Worm (Caenorhabditis elegans) whole organism, L2 larva: ENCODE data around the gene C52E4.12.

Experiments
- C34F6.9 ChIP-seq: fragments of 150-350 bp; optimal IDR thresholded peaks from 2 replicates; lab custom pipeline; 2014; ENCODE audit warnings: missing biosample characterization, missing genetic modification characterization
- F13H6.1 ChIP-seq: sonication (generic microtip); optimal IDR thresholded peaks from 2 replicates; lab custom pipeline; 2016; ENCODE audit warnings: missing genetic modification characterization, missing compliant biosample characterization
- R02D3.7 ChIP-seq: fragments of 150-350 bp; optimal IDR thresholded peaks from 2 replicates; lab custom pipeline; 2014; ENCODE audit warnings: missing biosample characterization, missing genetic modification characterization
- Y55F3AM.14 ChIP-seq: fragments of 200-800 bp; sonication (Bioruptor generic); optimal IDR thresholded peaks from 2 replicates; lab custom pipeline; 2018; ENCODE audit warnings: mild to moderate bottlenecking, missing genetic modification characterization, missing compliant biosample characterization
- ZK546.5 ChIP-seq: sonication (generic microtip); optimal IDR thresholded peaks from 2 replicates; lab custom pipeline; 2017; ENCODE audit warnings: missing biosample characterization, missing genetic modification characterization
- alr-1 ChIP-seq: fragments of 150-350 bp; optimal IDR thresholded peaks from 2 replicates; lab custom pipeline; 2014; ENCODE audit warnings: missing biosample characterization, missing genetic modification characterization
- aly-2 ChIP-seq: fragments of 150-350 bp; optimal IDR thresholded peaks from 2 replicates; lab custom pipeline; 2014; ENCODE audit warnings: missing biosample characterization, missing genetic modification characterization
- ama-1 ChIP-seq: fragments of 150-350 bp; optimal IDR thresholded peaks from 2 replicates; lab custom pipeline; 2018; ENCODE audit warnings: inconsistent platforms
- blmp-1 ChIP-seq: sonication (generic microtip); optimal IDR thresholded peaks from 2 replicates; lab custom pipeline; 2017; ENCODE audit warnings: missing genetic modification characterization, mild to moderate bottlenecking, missing compliant biosample characterization, antibody characterized with exemption, moderate library complexity; ENCODE audit not compliant: insufficient read depth
- ceh-16 ChIP-seq: fragments of 150-350 bp; optimal IDR thresholded peaks from 2 replicates; lab custom pipeline; 2014; ENCODE audit warnings: missing biosample characterization, missing genetic modification characterization
- crh-2 ChIP-seq: sonication (generic microtip); optimal IDR thresholded peaks from 2 replicates; lab custom pipeline; 2017; ENCODE audit warnings: missing biosample characterization, missing genetic modification characterization
- dmd-4 ChIP-seq: sonication (generic microtip); optimal IDR thresholded peaks from 2 replicates; lab custom pipeline; 2017; ENCODE audit warnings: missing biosample characterization, missing genetic modification characterization
- egl-27 ChIP-seq: sonication (generic microtip); optimal IDR thresholded peaks from 3 replicates; lab custom pipeline; 2017; ENCODE audit warnings: missing biosample characterization, missing genetic modification reagents, missing genetic modification characterization
- elt-1 ChIP-seq: fragments of 150-350 bp; optimal IDR thresholded peaks from 2 replicates; lab custom pipeline; 2014; ENCODE audit warnings: missing biosample characterization, missing genetic modification characterization
- elt-3 ChIP-seq: sonication (generic microtip); optimal IDR thresholded peaks from 2 replicates; lab custom pipeline; 2017; ENCODE audit warnings: missing biosample characterization, missing genetic modification characterization
- fos-1 ChIP-seq: fragments of 150-350 bp; optimal IDR thresholded peaks from 2 replicates; lab custom pipeline; 2014; ENCODE audit warnings: missing biosample characterization, missing genetic modification characterization
- gmeb-1 ChIP-seq: fragments of 150-350 bp; optimal IDR thresholded peaks from 2 replicates; lab custom pipeline; 2014; ENCODE audit warnings: missing biosample characterization, missing genetic modification characterization
- lin-11 ChIP-seq: fragments of 150-350 bp; sonication (generic microtip); optimal IDR thresholded peaks from 2 replicates; lab custom pipeline; 2014; ENCODE audit warnings: missing biosample characterization, missing genetic modification characterization, inconsistent platforms, mixed read lengths
- lin-39 ChIP-seq: fragments of 150-350 bp; optimal IDR thresholded peaks from 2 replicates; lab custom pipeline; 2014; ENCODE audit warnings: missing biosample characterization, missing genetic modification reagents, missing genetic modification characterization
- lsy-2 ChIP-seq, 2 experiments: fragments of 150-350 bp in 1 of 2; sonication (generic microtip) in 1 of 2; optimal IDR thresholded peaks; 2 replicates each; lab custom pipeline; 2014 to 2017; ENCODE audit warnings: missing biosample characterization in 2 of 2, missing genetic modification characterization in 2 of 2
- mab-5 ChIP-seq: fragments of 150-350 bp; optimal IDR thresholded peaks from 2 replicates; lab custom pipeline; 2014; ENCODE audit warnings: missing biosample characterization, missing genetic modification characterization
- mbf-1 ChIP-seq: sonication (generic microtip); optimal IDR thresholded peaks from 2 replicates; lab custom pipeline; 2017; ENCODE audit warnings: missing biosample characterization, missing genetic modification characterization
- mdl-1 ChIP-seq, 2 experiments: fragments of 150-350 bp in 1 of 2; sonication (generic microtip) in 1 of 2; optimal IDR thresholded peaks; 2 replicates each; lab custom pipeline; 2017; ENCODE audit warnings: missing biosample characterization in 2 of 2, missing genetic modification characterization in 2 of 2
- nhr-10 ChIP-seq: sonication (generic microtip); optimal IDR thresholded peaks from 2 replicates; lab custom pipeline; 2017; ENCODE audit warnings: missing biosample characterization, missing genetic modification characterization
- nhr-11 ChIP-seq: fragments of 150-350 bp; optimal IDR thresholded peaks from 2 replicates; lab custom pipeline; 2014; ENCODE audit warnings: missing biosample characterization, missing genetic modification characterization
- nhr-12 ChIP-seq: fragments of 150-350 bp; optimal IDR thresholded peaks from 2 replicates; lab custom pipeline; 2014; ENCODE audit warnings: missing biosample characterization, missing genetic modification characterization
- nhr-129 ChIP-seq: fragments of 150-350 bp; optimal IDR thresholded peaks from 2 replicates; lab custom pipeline; 2014; ENCODE audit warnings: missing biosample characterization, missing genetic modification characterization
- nhr-23 ChIP-seq: fragments of 150-350 bp; optimal IDR thresholded peaks from 2 replicates; lab custom pipeline; 2014; ENCODE audit warnings: missing biosample characterization, missing genetic modification reagents, missing genetic modification characterization
- nhr-237 ChIP-seq: fragments of 150-350 bp; optimal IDR thresholded peaks from 2 replicates; lab custom pipeline; 2014; ENCODE audit warnings: missing biosample characterization, missing genetic modification characterization
- nhr-25 ChIP-seq: fragments of 150-350 bp; sonication (generic microtip); optimal IDR thresholded peaks from 3 replicates; lab custom pipeline; 2014; ENCODE audit warnings: missing biosample characterization, missing genetic modification characterization
- nhr-77 ChIP-seq: fragments of 150-350 bp; optimal IDR thresholded peaks from 2 replicates; lab custom pipeline; 2014; ENCODE audit warnings: missing biosample characterization, missing genetic modification characterization
- sem-4 ChIP-seq: fragments of 150-350 bp; optimal IDR thresholded peaks from 2 replicates; lab custom pipeline; 2014; ENCODE audit warnings: missing biosample characterization, missing genetic modification reagents, missing genetic modification characterization
- skn-1 ChIP-seq: sonication (generic microtip); optimal IDR thresholded peaks from 2 replicates; lab custom pipeline; 2017; ENCODE audit warnings: missing biosample characterization, missing genetic modification characterization
- sma-3 ChIP-seq: sonication (generic microtip); optimal IDR thresholded peaks from 2 replicates; lab custom pipeline; 2016; ENCODE audit warnings: missing genetic modification reagents, missing genetic modification characterization, missing compliant biosample characterization
- sma-9 ChIP-seq, 2 experiments: fragments of 150-350 bp in 1 of 2; sonication (generic microtip) in 1 of 2; optimal IDR thresholded peaks; 2 replicates each; lab custom pipeline; 2014 to 2016; ENCODE audit warnings: missing genetic modification characterization in 2 of 2, mild to moderate bottlenecking in 1 of 2, missing biosample characterization in 1 of 2, missing compliant biosample characterization in 1 of 2, missing genetic modification reagents in 1 of 2, moderate library complexity in 1 of 2
- snpc-4 ChIP-seq: fragments of 150-350 bp; optimal IDR thresholded peaks from 2 replicates; lab custom pipeline; 2014; ENCODE audit warnings: missing biosample characterization, missing genetic modification characterization
- unc-39 ChIP-seq: fragments of 150-350 bp; optimal IDR thresholded peaks from 2 replicates; lab custom pipeline; 2014; ENCODE audit warnings: missing biosample characterization, missing genetic modification characterization
- unc-55 ChIP-seq: fragments of 150-350 bp; sonication (generic microtip); optimal IDR thresholded peaks from 3 replicates; lab custom pipeline; 2014; ENCODE audit warnings: missing biosample characterization, missing genetic modification reagents, missing genetic modification characterization
- unc-62 ChIP-seq: fragments of 150-350 bp; optimal IDR thresholded peaks from 2 replicates; lab custom pipeline; 2014; ENCODE audit warnings: missing biosample characterization, missing genetic modification reagents, missing genetic modification characterization
- zag-1 ChIP-seq: fragments of 150-350 bp; optimal IDR thresholded peaks from 2 replicates; lab custom pipeline; 2014; ENCODE audit warnings: missing biosample characterization, missing genetic modification characterization
- ztf-1 ChIP-seq: fragments of 200-800 bp; sonication (Bioruptor generic); conservative IDR thresholded peaks from 2 replicates; pipeline ENCODE4 v1.3.6; 2022; ENCODE audit warnings: missing genetic modification characterization, missing compliant biosample characterization
- ztf-11 ChIP-seq: sonication (generic microtip); optimal IDR thresholded peaks from 2 replicates; lab custom pipeline; 2017; ENCODE audit warnings: missing biosample characterization, missing genetic modification characterization
- ztf-4 ChIP-seq: fragments of 150-350 bp; optimal IDR thresholded peaks from 2 replicates; lab custom pipeline; 2014; ENCODE audit warnings: missing biosample characterization, missing genetic modification characterization

C52E4.12 gene

DNA sequence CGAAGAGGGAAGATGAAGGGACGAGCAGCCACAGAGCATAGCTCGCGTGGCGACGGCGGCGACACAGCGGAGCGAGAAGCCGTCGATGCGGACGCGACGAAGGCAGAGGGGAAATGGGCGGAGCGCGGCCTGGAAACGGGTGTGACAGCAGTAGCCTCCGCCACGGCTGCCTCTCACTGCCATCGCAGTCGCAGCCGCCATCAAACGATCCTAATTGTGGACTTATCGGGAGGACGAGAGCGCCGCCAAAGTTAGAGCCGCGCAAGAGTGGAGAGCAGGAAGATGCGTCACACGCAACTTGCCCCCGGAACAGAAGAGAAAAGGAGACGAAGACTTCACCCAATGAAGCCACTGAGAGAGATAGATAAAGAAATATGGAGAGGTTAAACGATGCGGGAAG lies 28.3 kb downstream of the C52E4.12 start (continued):
- peak; percentile 18 for TF ChIP-seq lin-11 (tag; lab: Kevin White, UChicago)
- TF ChIP-seq nhr-77 (tag; lab: Kevin White, UChicago) = no peak
- no peak for TF ChIP-seq sma-3 (GFP tag; lab: Kevin White, UChicago)
- no peak for TF ChIP-seq lin-39 (tag; lab: Kevin White, UChicago)
- TF ChIP-seq elt-1 (tag; lab: Kevin White, UChicago) = no peak
- TF ChIP-seq lsy-2 (tag; optimal IDR thresholded peaks at IDR 0.05; lab: Kevin White, UChicago) = peak in 1 of 2 experiments; percentile 36
- peak; percentile 82 for TF ChIP-seq zag-1 (tag; lab: Kevin White, UChicago)
- no peak for TF ChIP-seq ama-1 (lab: Kevin White, UChicago)
- TF ChIP-seq sem-4 (tag; lab: Kevin White, UChicago) = peak; percentile 14
- no peak for TF ChIP-seq unc-62 (GFP tag; lab: Kevin White, UChicago)
- no peak for TF ChIP-seq ZK546.5 (tag; lab: Kevin White, UChicago)

DNA sequence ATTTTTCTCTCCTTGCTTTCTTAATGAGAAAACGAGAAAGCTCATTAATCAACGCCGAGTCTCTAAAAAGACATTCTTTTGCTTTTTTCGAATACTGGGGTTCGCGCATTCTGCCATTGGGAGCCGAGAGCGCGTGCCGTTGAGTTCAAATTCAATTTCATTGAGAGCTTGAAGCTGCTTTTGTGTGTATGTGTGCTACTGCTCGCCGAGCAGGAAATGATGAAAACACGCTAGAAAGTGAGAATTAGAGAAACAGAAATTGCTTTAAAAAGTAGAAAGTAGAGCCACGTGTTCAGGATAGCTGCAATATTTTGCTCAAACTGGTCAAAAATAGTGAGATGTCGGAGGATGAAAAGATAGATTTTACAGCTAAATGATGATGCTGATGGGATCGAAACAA lies 29.7 kb downstream of the C52E4.12 start:
- TF ChIP-seq unc-39 (tag; lab: Kevin White, UChicago) (no peak), aly-2 (tag; lab: Kevin White, UChicago) (no peak), nhr-12 (tag; lab: Kevin White, UChicago) (no peak), crh-2 (no peak), nhr-23 (tag; lab: Kevin White, UChicago) (no peak), F13H6.1 (tag; lab: Kevin White, UChicago) (no peak), sma-3 (GFP tag; lab: Kevin White, UChicago) (no peak), elt-3 (tag; lab: Kevin White, UChicago) (no peak), nhr-10 (no peak), nhr-129 (tag; lab: Kevin White, UChicago) (peak; percentile 34), unc-62 (GFP tag; lab: Kevin White, UChicago) (no peak), sma-9 (GFP tag; optimal IDR thresholded peaks at IDR 0.05; lab: Kevin White, UChicago) (peak; percentile 42), sma-9 (tag; optimal IDR thresholded peaks at IDR 0.05; lab: Kevin White, UChicago) (no peak), blmp-1 (tag; lab: Kevin White, UChicago) (no peak), R02D3.7 (tag; lab: Kevin White, UChicago) (no peak), nhr-11 (no peak), lsy-2 (tag; optimal IDR thresholded peaks at IDR 0.05; lab: Kevin White, UChicago) (peak in 1 of 2 experiments; percentile 60), C34F6.9 (tag; lab: Kevin White, UChicago) (peak; percentile 58), zag-1 (tag; lab: Kevin White, UChicago) (peak; percentile 46), lin-11 (tag; lab: Kevin White, UChicago) (no peak), mab-5 (tag; lab: Kevin White, UChicago) (no peak), ceh-16 (tag; lab: Kevin White, UChicago) (no peak), alr-1 (no peak), unc-55 (GFP tag; lab: Kevin White, UChicago) (peak; percentile 7)

DNA sequence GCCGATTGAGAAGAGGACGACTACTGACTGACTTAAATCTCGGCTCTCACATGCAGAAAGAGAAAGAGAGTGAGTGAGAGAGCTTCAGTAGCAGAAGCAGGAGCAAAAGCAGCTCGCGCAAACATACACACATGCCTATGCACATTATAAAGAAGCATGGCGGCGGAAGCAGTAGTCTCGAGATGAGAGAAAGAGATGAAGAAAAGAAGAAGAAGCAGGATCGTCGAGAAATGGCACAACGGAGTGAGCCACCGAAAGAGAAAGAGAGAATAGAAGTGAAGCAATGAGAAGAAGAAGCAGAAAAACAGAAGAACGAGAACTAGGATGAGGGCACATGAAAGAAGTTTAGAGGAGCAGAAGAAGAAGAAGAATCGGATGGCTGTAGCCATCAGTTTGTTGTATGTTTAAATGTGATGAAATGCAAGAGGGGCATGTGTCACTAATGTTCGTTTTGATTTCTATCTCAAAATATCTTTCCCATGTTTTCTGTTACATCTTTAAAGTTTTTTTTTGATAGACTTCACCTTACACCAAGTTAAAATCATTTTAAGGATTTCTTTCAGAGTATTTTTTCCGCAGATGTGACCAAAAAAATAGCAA lies 31.0 kb downstream of the C52E4.12 start:
- peak; percentile 75 for TF ChIP-seq nhr-129 (tag; lab: Kevin White, UChicago)
- TF ChIP-seq ztf-4 (tag; lab: Kevin White, UChicago) = no peak
- TF ChIP-seq nhr-237 (tag; lab: Kevin White, UChicago) = no peak
- no peak for TF ChIP-seq ceh-16 (tag; lab: Kevin White, UChicago)
- TF ChIP-seq fos-1 (tag; lab: Kevin White, UChicago) = no peak
- no peak for TF ChIP-seq elt-3 (tag; lab: Kevin White, UChicago)
- peak; percentile 56 for TF ChIP-seq lin-11 (tag; lab: Kevin White, UChicago)
- TF ChIP-seq mab-5 (tag; lab: Kevin White, UChicago) = peak; percentile 7
- peak; percentile 15 for TF ChIP-seq snpc-4 (tag; lab: Kevin White, UChicago)
- peak; percentile 41 for TF ChIP-seq crh-2
- TF ChIP-seq skn-1 (tag; lab: Kevin White, UChicago) = no peak
- no peak for TF ChIP-seq dmd-4 (tag; lab: Kevin White, UChicago)
- no peak for TF ChIP-seq nhr-77 (tag; lab: Kevin White, UChicago)
- TF ChIP-seq unc-39 (tag; lab: Kevin White, UChicago) = no peak
- TF ChIP-seq nhr-25 = no peak
- TF ChIP-seq nhr-11 = no peak
- no peak for TF ChIP-seq gmeb-1
- no peak for TF ChIP-seq aly-2 (tag; lab: Kevin White, UChicago)
- no peak for TF ChIP-seq nhr-12 (tag; lab: Kevin White, UChicago)
- TF ChIP-seq C34F6.9 (tag; lab: Kevin White, UChicago) = peak; percentile 76
- TF ChIP-seq alr-1 = no peak
- no peak for TF ChIP-seq ama-1 (lab: Kevin White, UChicago)
- no peak for TF ChIP-seq unc-62 (GFP tag; lab: Kevin White, UChicago)
- no peak for TF ChIP-seq sem-4 (tag; lab: Kevin White, UChicago)
- TF ChIP-seq ztf-11 (tag; lab: Kevin White, UChicago) = no peak
- TF ChIP-seq mbf-1 (tag; lab: Kevin White, UChicago) = no peak
- TF ChIP-seq F13H6.1 (tag; lab: Kevin White, UChicago) = peak; percentile 48
- no peak for TF ChIP-seq elt-1 (tag; lab: Kevin White, UChicago)
- TF ChIP-seq nhr-10 = no peak
- TF ChIP-seq Y55F3AM.14 (GFP tag; lab: Kevin White, UChicago) = no peak
- TF ChIP-seq egl-27 (tag; lab: Kevin White, UChicago) = no peak
- TF ChIP-seq zag-1 (tag; lab: Kevin White, UChicago) = peak; percentile 82
- TF ChIP-seq ZK546.5 (tag; lab: Kevin White, UChicago) = no peak
- peak; percentile 56 for TF ChIP-seq unc-55 (GFP tag; lab: Kevin White, UChicago)
- no peak for TF ChIP-seq ztf-1 (GFP tag; lab: Robert Waterston, UW)
- no peak for TF ChIP-seq nhr-23 (tag; lab: Kevin White, UChicago)
- peak; percentile 29 for TF ChIP-seq sma-9 (GFP tag; optimal IDR thresholded peaks at IDR 0.05; lab: Kevin White, UChicago)
- no peak for TF ChIP-seq sma-9 (tag; optimal IDR thresholded peaks at IDR 0.05; lab: Kevin White, UChicago)
- TF ChIP-seq lin-39 (tag; lab: Kevin White, UChicago) = no peak
- TF ChIP-seq mdl-1 (tag; optimal IDR thresholded peaks at IDR 0.05; lab: Kevin White, UChicago) = peak; percentile 61 to 77
- peak in 1 of 2 experiments; percentile 56 for TF ChIP-seq lsy-2 (tag; optimal IDR thresholded peaks at IDR 0.05; lab: Kevin White, UChicago)
